Worm (Caenorhabditis elegans) whole organism, mixed stage, embryonic: ENCODE results near the gene oxi-1.

Source experiments
- M03D4.4 ChIP-seq: sonication (generic microtip); optimal IDR thresholded peaks from 2 replicates; lab custom pipeline; 2017; ENCODE audit warnings: mild to moderate bottlenecking, missing genetic modification characterization, missing compliant biosample characterization
- bed-3 ChIP-seq: fragments of 200-800 bp; sonication (Bioruptor generic); optimal IDR thresholded peaks from 3 replicates; lab custom pipeline; 2018; ENCODE audit warnings: mild to moderate bottlenecking, missing genetic modification characterization, moderate library complexity, missing compliant biosample characterization
- blmp-1 ChIP-seq: fragments of 150-350 bp; optimal IDR thresholded peaks from 2 replicates; lab custom pipeline; 2014; ENCODE audit warnings: missing biosample characterization, missing genetic modification characterization
- ceh-83 ChIP-seq: fragments of 200-800 bp; sonication (Bioruptor generic); optimal IDR thresholded peaks from 2 replicates; lab custom pipeline; 2018; ENCODE audit warnings: mild to moderate bottlenecking, missing genetic modification characterization, missing compliant biosample characterization
- elt-3 ChIP-seq: fragments of 150-350 bp; optimal IDR thresholded peaks from 2 replicates; lab custom pipeline; 2014; ENCODE audit warnings: missing biosample characterization, missing genetic modification characterization
- ham-2 ChIP-seq: fragments of 200-800 bp; sonication (Bioruptor generic); optimal IDR thresholded peaks from 2 replicates; lab custom pipeline; 2018; ENCODE audit warnings: mild to moderate bottlenecking, missing genetic modification characterization, missing compliant biosample characterization
- hlh-1 ChIP-seq: fragments of 150-350 bp; optimal IDR thresholded peaks from 2 replicates; lab custom pipeline; 2014; ENCODE audit warnings: missing biosample characterization, missing genetic modification reagents, missing genetic modification characterization
- mep-1 ChIP-seq: fragments of 150-350 bp; optimal IDR thresholded peaks from 2 replicates; lab custom pipeline; 2017; ENCODE audit warnings: missing biosample characterization, missing genetic modification reagents, missing genetic modification characterization, inconsistent platforms
- nhr-12 ChIP-seq: fragments of 150-350 bp; optimal IDR thresholded peaks from 2 replicates; lab custom pipeline; 2014; ENCODE audit warnings: missing biosample characterization, missing genetic modification characterization
- nhr-2 ChIP-seq: fragments of 150-350 bp; optimal IDR thresholded peaks from 2 replicates; lab custom pipeline; 2014; ENCODE audit warnings: missing biosample characterization, missing genetic modification characterization
- nhr-237 ChIP-seq: fragments of 150-350 bp; optimal IDR thresholded peaks from 2 replicates; lab custom pipeline; 2014; ENCODE audit warnings: missing biosample characterization, missing genetic modification characterization
- nhr-28 ChIP-seq: fragments of 150-350 bp; optimal IDR thresholded peaks from 2 replicates; lab custom pipeline; 2014; ENCODE audit warnings: missing biosample characterization, missing genetic modification characterization
- tbx-8 ChIP-seq: fragments of 200-800 bp; sonication (Bioruptor generic); optimal IDR thresholded peaks from 2 replicates; lab custom pipeline; 2018; ENCODE audit warnings: mild to moderate bottlenecking, missing genetic modification characterization, moderate library complexity, missing compliant biosample characterization
- unc-120 ChIP-seq: sonication (generic microtip); optimal IDR thresholded peaks from 2 replicates; lab custom pipeline; 2017; ENCODE audit warnings: missing genetic modification characterization, missing compliant biosample characterization; ENCODE audit not compliant: poor library complexity, severe bottlenecking

oxi-1 gene

DNA sequence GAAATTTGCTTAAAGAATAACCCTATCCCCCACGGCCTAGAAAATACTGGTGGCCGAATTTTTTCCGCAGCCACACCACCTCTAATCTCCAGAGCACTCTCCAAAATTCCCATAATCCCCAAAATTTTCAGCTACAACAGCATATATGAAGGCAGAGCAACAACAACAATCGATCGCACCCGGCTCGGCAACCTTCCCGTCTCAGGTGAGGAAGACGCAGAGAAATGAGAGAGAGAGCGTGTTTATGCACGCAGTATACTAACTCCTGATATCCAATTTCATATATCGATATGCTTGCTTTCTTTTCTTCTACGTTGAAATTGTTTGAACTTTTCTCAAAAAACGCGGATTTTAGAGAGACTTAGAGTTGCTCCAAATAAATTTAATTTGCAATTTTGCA, 48.2 kb downstream of the oxi-1 start:
- TF ChIP-seq nhr-237 (no peak), unc-120 (tag; lab: Kevin White, UChicago) (peak; percentile 65), hlh-1 (tag; lab: Kevin White, UChicago) (peak; percentile 95), bed-3 (GFP tag; lab: Kevin White, UChicago) (no peak)

DNA sequence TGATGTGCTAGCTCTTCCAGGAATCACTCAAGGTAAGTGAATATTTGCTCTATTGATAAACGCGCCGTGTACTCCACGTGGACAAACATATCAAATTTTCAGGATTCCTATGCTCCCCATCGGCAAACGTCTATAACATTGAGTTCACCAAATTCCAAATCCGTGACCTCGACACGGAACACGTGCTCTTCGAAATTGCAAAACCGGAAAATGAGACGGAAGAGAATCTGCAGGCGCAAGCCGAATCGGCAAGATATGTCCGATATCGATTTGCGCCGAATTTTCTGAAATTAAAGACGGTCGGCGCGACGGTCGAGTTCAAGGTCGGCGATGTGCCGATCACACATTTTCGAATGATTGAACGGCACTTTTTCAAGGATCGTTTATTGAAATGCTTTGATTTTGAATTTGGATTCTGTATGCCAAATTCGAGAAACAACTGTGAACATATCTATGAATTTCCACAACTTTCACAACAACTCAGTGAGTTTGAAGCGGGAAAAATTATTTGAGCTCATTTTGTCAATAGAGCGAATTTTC, 49.7 kb downstream of the oxi-1 start:
- TF ChIP-seq ham-2 (GFP tag; lab: Kevin White, UChicago) (no peak), mep-1 (tag; lab: Kevin White, UChicago) (no peak)
- TF ChIP-seq, all 35 proteins: peak for 0

- TF ChIP-seq hlh-1 (tag; lab: Kevin White, UChicago) (peak; percentile 6), nhr-2 (tag; lab: Kevin White, UChicago) (no peak)
Observed at ce11 chrIII:10908543-10908942, 50.5 kb downstream of the oxi-1 start.

DNA sequence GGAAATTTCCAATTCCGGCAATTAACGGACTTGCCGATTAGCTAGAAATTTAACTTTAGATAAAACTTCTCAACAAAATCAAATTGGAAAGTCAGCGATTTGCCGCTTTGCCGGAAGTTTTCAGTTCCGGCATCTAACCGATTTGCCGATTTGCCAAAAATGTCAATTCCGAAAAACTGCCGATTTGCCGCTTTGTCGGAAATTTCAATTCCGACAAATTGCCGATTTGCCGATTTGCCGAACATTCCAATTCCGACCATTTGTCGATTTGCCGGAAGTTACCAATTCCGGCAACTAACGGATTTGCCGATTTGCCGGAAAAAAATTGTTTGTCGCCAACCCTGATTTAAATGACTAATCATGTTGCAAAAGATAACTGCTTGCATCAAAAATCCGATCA, 51.1 kb downstream of the oxi-1 start:
- TF ChIP-seq blmp-1 (tag; lab: Kevin White, UChicago) (no peak), elt-3 (tag; lab: Kevin White, UChicago) (no peak)

DNA sequence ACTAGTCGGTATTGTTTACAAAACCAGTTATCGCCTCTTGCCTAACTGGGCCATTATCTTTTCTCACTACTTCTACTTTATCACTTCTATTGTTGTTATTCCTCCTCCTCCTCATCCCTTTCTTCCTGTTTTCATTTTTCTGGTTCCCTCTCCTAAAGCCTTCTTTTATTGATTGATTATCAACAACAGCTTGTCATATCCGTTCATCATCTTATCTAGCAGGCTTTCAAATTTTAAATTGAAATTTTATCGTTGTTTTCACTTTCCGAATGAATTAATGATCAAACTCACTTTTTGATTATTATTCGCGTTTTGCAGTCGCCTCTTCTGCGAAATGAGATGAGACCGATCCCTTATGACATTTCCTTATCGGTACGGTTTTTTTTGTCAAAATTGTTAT, 53.1 kb downstream of the oxi-1 start, which contains the start of gene cut-6:
TSS of gene cut-6 (plus strand) at position 301 of the 400 bp plus-strand sequence.
- TF ChIP-seq bed-3 (GFP tag; lab: Kevin White, UChicago) (no peak), blmp-1 (tag; lab: Kevin White, UChicago) (peak; percentile 25), M03D4.4 (tag; lab: Kevin White, UChicago) (no peak)

DNA sequence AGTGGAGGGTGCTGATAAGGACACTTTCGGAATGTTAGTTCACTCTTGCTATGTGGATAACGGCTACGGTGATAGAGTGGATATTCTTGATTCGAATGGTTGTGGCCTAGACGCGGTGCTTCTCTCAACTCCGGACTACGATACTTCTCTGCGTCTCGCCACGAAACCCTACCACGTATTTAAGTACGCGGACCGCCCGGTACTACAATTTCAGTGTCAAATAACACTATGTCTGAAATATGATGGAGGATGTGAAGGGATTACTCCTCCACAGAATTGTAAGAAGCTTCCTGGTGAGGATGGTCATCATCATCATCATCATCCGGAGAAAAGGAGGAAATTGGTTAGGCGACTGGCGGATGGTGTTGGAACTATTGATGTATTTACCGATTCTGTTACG, 56.9 kb downstream of the oxi-1 start:
- TF ChIP-seq tbx-8 (GFP tag; lab: Kevin White, UChicago) (no peak), ceh-83 (GFP tag; lab: Kevin White, UChicago) (no peak), nhr-28 (tag; lab: Kevin White, UChicago) (no peak), blmp-1 (tag; lab: Kevin White, UChicago) (no peak), nhr-12 (tag; lab: Kevin White, UChicago) (no peak)
